Worm (Caenorhabditis elegans) whole organism, early embryonic: ENCODE measurements around the gene npr-39.

Experiments
- aly-1 ChIP-seq: sonication (generic microtip); optimal IDR thresholded peaks from 2 replicates; lab custom pipeline; 2016; ENCODE audit warnings: missing genetic modification characterization, missing compliant biosample characterization
- ama-1 ChIP-seq: fragments of 150-350 bp; optimal IDR thresholded peaks from 2 replicates; lab custom pipeline; 2014
- ceh-13 ChIP-seq: fragments of 200-800 bp; sonication (Bioruptor generic); optimal IDR thresholded peaks from 2 replicates; lab custom pipeline; 2018; ENCODE audit warnings: mild to moderate bottlenecking, missing genetic modification characterization, missing compliant biosample characterization
- flt-1 ChIP-seq: fragments of 200-800 bp; sonication (Bioruptor generic); IDR thresholded peaks from 2 replicates; pipeline ENCODE4 v1.3.6; 2022; ENCODE audit warnings: missing genetic modification characterization, missing compliant biosample characterization
- sea-1 ChIP-seq: fragments of 200-800 bp; sonication (Bioruptor generic); conservative IDR thresholded peaks from 2 replicates; pipeline ENCODE4 v1.3.6; 2022; ENCODE audit warnings: missing genetic modification characterization, missing compliant biosample characterization
- tbx-11 ChIP-seq: fragments of 200-800 bp; sonication (Bioruptor generic); IDR thresholded peaks from 2 replicates; pipeline ENCODE4 v1.3.6; 2022; ENCODE audit warnings: missing genetic modification characterization, missing compliant biosample characterization
- tra-4 ChIP-seq: sonication (generic microtip); optimal IDR thresholded peaks from 2 replicates; lab custom pipeline; 2017; ENCODE audit warnings: missing genetic modification characterization, missing compliant biosample characterization

ce11 chrV:10060039-10060438 lies 6.8 kb upstream of the npr-39 start:
- TF ChIP-seq tbx-11 (GFP tag; lab: Robert Waterston, UW) (no peak), aly-1 (tag; lab: Kevin White, UChicago) (no peak), sea-1 (GFP tag; lab: Robert Waterston, UW) (no peak), tra-4 (no peak), ama-1 (no peak), flt-1 (GFP tag; lab: Robert Waterston, UW) (no peak), ceh-13 (GFP tag; lab: Kevin White, UChicago) (no peak)
